Fruit fly (Drosophila melanogaster) whole organism, adult: ENCODE data around the gene Tfb5.

Source experiments
- CG11617 ChIP-seq: fragments of 200-800 bp; sonication (Bioruptor generic); optimal IDR thresholded peaks from 2 replicates; lab custom pipeline; 2017; ENCODE audit warnings: mild to moderate bottlenecking, missing biosample characterization, missing genetic modification reagents, missing genetic modification characterization
- CG14711 ChIP-seq: fragments of 200-800 bp; sonication (Bioruptor generic); optimal IDR thresholded peaks from 2 replicates; lab custom pipeline; 2018; ENCODE audit warnings: missing biosample characterization, mild to moderate bottlenecking, missing genetic modification characterization, moderate library complexity
- CG1620 ChIP-seq: fragments of 200-800 bp; sonication (Bioruptor generic); optimal IDR thresholded peaks from 2 replicates; lab custom pipeline; 2016; ENCODE audit warnings: missing biosample characterization, missing genetic modification characterization
- CG5204 ChIP-seq: fragments of 200-800 bp; sonication (Bioruptor generic); optimal IDR thresholded peaks from 2 replicates; lab custom pipeline; 2016; ENCODE audit warnings: missing biosample characterization, missing genetic modification characterization
- CG7045 ChIP-seq: fragments of 200-800 bp; sonication (Bioruptor generic); optimal IDR thresholded peaks from 2 replicates; lab custom pipeline; 2017; ENCODE audit warnings: missing biosample characterization, mild to moderate bottlenecking, missing genetic modification characterization
- CG7101 ChIP-seq: fragments of 200-800 bp; sonication (Bioruptor generic); optimal IDR thresholded peaks from 2 replicates; lab custom pipeline; 2018; ENCODE audit warnings: missing biosample characterization, mild to moderate bottlenecking, missing genetic modification characterization, moderate library complexity
- Clk ChIP-seq: fragments of 200-800 bp; sonication (Bioruptor generic); optimal IDR thresholded peaks from 2 replicates; lab custom pipeline; 2017; ENCODE audit warnings: missing biosample characterization, missing genetic modification characterization
- Crg-1 ChIP-seq: fragments of 200-800 bp; sonication (Bioruptor generic); optimal IDR thresholded peaks from 2 replicates; lab custom pipeline; 2016; ENCODE audit warnings: missing biosample characterization, missing genetic modification characterization
- cnc ChIP-seq, 2 experiments: fragments of >200 bp; optimal IDR thresholded peaks; 2 replicates each; lab custom pipeline; 2017
- kay ChIP-seq: fragments of 200-800 bp; sonication (Bioruptor generic); peaks from one replicate; lab custom pipeline; 2016; ENCODE audit warnings: missing biosample characterization, missing genetic modification characterization, borderline replicate concordance
- ovo ChIP-seq: fragments of 200-800 bp; sonication (Bioruptor generic); optimal IDR thresholded peaks from 2 replicates; lab custom pipeline; 2016; ENCODE audit warnings: missing biosample characterization, missing genetic modification characterization
- tj ChIP-seq: fragments of 200-800 bp; sonication (Bioruptor generic); optimal IDR thresholded peaks from 3 replicates; lab custom pipeline; 2017; ENCODE audit warnings: missing biosample characterization, mild to moderate bottlenecking, missing genetic modification characterization, moderate library complexity

DNA sequence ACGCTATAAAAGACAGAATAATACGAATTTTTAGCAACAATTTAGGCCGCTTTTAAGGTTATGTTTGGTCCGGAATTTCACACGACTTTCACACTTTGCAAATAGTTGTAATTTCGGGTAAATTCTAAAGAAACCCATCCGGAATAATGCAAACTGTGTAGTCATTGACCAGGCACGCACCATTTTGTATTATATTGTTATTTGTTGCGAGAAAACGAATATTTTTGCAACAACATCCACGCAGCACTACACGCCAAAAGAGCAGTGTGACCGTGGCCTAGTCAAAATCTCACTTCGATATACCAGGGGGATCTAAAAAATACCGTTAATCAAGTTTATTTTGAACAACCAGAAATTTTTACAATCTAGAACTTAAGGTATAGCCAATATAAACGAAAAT, 43.1 kb downstream of the Tfb5 start, which contains the start of gene eIF3i:
- TF ChIP-seq Crg-1 (no peak), tj (GFP tag; lab: Kevin White, UChicago) (no peak), cnc (optimal IDR thresholded peaks at IDR 0.05; lab: Kevin White, UChicago) (no peak), CG11617 (GFP tag; lab: Kevin White, UChicago) (no peak), CG5204 (GFP tag; lab: Kevin White, UChicago) (no peak), CG7101 (tag; lab: Kevin White, UChicago) (no peak), kay (no peak), CG14711 (tag; lab: Kevin White, UChicago) (no peak), CG7045 (GFP tag; lab: Kevin White, UChicago) (no peak), Clk (GFP tag; lab: Kevin White, UChicago) (no peak), ovo (no peak), CG1620 (GFP tag; lab: Kevin White, UChicago) (no peak)
